Fruit fly (Drosophila melanogaster) ovary, adult (tissue): ENCODE measurements around the gene Sytbeta.
A peak's percentile ranks its signal among the peaks of the same experiment; 100 is the strongest.

Source experiments
- CG17801 ChIP-seq: fragments of 200-800 bp; optimal IDR thresholded peaks from 2 replicates; lab custom pipeline; 2019; ENCODE audit warnings: missing biosample characterization, mild to moderate bottlenecking, missing genetic modification characterization, moderate library complexity; ENCODE audit not compliant: partially characterized antibody

Sytbeta gene

dm6 chr3L:15031773-15032172 lies 33.0 kb downstream of the Sytbeta start:
- no peak for TF ChIP-seq CG17801

DNA sequence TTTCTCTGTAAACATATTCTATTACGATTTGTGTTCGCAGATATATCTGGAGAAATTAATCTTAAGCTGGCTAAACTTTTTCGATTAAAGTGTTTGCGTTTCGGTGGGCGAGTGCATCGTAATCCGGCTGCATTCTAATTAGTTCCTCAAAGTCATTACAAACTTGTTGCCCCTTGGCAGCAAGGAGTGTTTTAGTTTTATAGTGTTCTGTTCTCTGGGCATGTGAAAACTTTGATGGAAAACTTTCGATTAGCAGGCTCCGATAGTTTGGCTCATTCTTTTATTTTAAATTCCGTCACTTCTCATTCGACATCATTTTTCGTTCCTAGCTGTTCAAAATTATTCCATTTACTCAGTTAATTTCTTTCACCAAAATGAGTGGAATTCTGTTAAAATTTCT lies 41.6 kb downstream of the Sytbeta start, which contains the start of gene CG32148:
Gene CG32148, plus strand, starts transcription at position 301 of the 400 bp plus-strand sequence.
- TF ChIP-seq CG17801, result no peak

dm6 chr3L:15021008-15021407 lies 43.8 kb downstream of the Sytbeta start:
- no peak for TF ChIP-seq CG17801

- TF ChIP-seq CG17801, result no peak
Measured at dm6 chr3L:15013957-15014692, 50.7 kb downstream of the Sytbeta start, which contains the start of gene Reck. TSS of gene Reck (minus strand) at chr3L:15014062.

dm6 chr3L:15013296-15013695 lies 51.5 kb downstream of the Sytbeta start:
- TF ChIP-seq CG17801, result no peak

DNA sequence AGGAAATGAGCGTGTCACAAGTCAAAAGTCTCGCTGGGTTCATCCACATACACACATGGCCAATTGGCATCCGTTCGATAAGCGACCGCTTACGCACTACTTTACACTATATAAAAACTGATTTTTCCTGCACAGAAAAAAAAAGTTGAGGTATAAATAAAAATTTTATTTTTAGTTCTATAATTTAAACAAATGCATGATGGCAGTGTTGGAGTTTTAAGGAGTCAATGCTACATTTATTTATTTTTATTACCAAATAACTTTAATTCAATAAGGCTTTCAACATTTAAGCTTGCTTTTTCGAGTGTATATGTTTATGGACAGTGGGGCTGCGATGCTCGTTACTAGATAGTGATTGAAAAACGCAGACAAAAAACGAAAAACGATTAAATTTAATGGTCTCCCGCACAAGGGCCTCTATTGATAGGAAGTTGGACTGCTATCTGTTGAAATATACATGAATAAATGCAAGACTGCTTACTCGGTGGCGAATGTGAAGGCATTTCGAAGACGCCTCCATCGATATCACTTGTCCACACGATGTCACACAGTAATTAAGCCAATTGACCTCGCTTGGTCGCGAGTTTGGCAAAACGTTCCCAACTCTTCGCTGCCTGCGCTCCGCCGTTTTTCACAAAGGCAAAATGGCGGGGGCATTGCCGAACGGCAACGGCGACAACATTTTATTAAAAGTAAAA lies 53.0 kb downstream of the Sytbeta start:
- no peak for TF ChIP-seq CG17801

DNA sequence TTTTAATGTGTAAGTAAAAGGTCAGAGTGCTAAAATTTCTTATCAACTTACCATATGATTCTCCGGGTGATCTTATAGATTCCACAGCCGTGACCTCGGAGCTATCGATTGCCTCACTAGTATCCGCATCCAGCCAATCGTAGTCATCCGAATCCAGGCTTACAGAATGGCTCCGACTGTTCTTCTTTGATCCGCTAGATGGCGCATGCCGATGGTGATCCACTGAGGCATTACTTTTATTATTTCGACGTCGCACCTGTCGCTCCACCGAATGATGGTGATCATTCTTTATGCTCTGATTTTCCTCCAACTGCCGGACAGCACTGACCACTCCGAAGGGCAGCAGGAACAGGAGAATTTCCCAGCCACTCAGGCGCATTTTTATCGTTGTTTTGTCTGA lies 53.6 kb downstream of the Sytbeta start:
- TF ChIP-seq CG17801, result no peak

DNA sequence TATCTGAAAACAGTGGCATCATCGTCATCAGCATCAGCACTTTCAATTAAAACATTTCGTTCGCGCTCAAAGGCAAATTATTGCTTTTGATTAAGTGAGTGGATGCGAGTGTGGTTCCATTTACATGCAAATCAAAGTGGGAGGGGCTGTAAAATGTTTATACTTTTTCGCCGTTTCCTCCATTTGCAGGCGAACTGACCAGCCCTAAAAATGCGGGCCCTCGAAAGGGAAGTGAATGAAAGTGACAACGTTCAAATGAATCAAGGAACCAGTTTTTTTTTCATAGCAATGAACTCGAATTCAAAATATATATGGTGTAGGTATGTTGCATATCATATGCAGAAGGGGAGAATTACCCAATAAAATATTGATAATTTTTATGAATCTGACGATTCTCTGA lies 54.2 kb downstream of the Sytbeta start:
- TF ChIP-seq CG17801, result no peak

- no peak for TF ChIP-seq CG17801
Measured at dm6 chr3L:15009681-15010080, 55.1 kb downstream of the Sytbeta start.

DNA sequence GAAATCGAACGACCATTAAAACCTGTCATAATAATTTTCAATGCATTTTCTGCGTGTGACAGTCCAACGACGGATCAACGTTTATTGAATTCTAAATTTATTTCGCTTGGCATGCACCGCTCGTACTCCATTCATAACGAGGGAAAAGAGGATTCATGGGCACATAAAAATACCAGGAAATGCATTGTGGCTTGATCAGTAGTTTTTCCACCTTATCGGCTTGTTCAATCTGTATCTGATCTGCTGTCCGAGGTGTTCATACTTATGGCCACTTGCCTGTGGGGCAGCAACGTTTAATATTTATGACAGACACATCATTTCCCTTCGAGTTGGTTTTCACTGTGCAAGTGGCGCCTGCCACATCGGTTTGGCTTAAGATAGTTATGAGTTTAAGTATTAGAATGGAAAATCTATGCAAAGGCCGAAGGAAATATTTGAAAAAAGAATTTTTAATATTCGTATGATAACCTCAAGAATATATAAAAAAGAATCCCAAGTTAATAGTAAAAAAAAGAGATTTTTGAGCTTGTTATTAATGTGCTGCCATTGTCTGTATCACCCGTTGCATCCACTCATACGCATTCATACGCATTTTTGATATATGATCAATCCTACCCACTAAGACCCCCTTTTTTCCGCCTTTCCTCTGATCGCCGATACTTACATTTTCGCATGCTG lies 57.4 kb downstream of the Sytbeta start:
- TF ChIP-seq CG17801, result no peak

- no peak for TF ChIP-seq CG17801
Measured at dm6 chr3L:15006825-15007224, 58.0 kb downstream of the Sytbeta start.

dm6 chr3L:15005774-15006173 lies 59.0 kb downstream of the Sytbeta start:
- TF ChIP-seq CG17801, result no peak

DNA sequence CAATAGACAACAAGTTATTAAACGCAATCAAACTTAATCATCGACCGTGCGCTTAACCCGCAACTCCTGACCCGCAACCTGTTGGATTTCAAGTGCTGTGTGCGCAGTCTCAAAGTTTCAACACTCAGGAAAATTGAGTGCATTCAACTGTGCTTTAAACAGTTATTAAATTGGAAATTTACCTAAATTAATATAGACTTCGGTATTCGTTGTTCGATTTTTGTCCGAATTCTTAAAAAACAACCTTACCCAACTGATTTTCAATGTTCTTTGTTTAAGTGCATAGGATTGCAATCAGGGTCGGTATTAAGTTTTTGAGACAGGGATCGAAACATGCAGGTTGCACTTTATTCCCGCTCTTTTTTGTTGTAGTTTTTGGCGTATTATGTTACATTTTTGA lies 59.7 kb downstream of the Sytbeta start:
- TF ChIP-seq CG17801, result no peak

DNA sequence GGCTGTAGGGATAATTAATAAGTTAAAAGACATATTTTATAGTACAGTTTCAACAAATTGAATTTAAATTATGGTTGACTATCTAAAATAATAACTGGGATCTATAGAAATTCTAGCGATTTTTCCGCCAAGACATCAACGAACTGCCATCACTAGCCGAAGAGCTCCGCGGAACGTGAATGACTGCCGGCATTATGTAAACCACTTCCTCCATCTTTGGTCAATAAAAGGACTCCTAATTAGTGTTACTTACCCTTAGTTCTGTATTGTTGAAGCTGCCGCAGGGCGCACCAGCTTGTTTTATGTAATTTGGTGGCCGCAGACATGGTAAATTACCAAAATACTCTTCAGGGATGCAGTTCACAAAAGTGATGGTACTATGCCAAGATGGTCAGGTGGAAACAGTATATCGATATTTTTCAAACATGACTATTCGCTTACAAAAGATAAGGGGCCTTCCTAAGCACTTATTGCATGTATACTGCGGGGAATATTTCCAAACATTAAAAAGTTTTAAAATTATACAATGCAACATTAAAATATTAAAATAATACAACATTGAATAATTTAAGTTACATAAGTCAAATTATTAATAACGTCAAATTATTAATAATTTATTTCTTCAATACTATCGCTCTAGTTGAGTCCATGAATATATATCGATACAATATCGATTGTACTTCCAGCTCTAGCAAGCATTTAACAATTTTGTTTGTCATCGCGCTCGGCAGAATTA lies 65.3 kb downstream of the Sytbeta start, which contains the start of the genes mRpL39 and Prosbeta2:
Gene mRpL39, minus strand, starts transcription at position 383 of the 736 bp plus-strand sequence.
Gene Prosbeta2, plus strand, starts transcription at position 668 of the 736 bp plus-strand sequence.
- TF ChIP-seq CG17801, result peak; percentile 80

DNA sequence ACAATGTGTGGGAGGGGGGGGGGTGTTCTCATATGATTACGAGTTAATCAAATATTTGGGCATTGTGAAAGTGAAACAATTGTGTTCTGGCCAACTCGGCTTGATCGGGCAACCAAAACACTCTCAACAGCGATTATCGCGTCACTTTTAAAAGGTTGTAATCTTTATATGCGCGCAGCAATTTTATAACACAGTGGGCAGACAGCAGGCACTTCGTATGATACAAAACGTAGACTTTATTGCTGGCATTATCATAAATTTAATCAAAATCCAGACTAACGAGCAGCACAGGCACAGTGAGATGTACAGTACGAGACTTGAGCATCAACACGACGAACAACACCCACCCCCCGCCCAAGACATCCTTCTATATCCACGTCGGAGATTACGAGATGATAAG lies 72.0 kb downstream of the Sytbeta start:
- TF ChIP-seq CG17801, result peak; percentile 14

DNA sequence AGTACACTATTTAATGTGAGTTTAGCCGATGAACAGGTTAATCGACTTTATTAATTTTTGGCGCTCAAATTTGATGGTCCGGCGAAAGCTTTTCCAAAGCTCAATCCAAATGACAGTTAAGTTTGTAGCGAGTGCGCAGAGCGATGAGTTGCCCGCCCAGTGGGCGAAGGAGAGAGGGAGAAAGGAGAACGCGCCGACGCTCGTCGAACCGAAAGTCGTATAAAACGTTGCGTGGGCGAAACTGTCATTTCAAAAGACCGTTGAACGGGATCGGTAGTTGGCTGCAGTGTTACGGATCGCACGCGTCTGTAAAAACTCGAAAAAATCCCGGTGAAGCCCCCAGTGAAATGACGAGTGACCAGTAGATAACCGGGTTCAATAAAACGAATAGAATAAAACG lies 72.8 kb downstream of the Sytbeta start, which contains the start of gene Zip71B:
Gene Zip71B, plus strand, starts transcription at position 265 of the 400 bp plus-strand sequence.
- no peak for TF ChIP-seq CG17801
